Fruit fly (Drosophila melanogaster) whole organism, prepupa: Measurements from ENCODE around the gene CG7914.

Source experiments
- Blimp-1 ChIP-seq: fragments of 200-800 bp; sonication (Bioruptor generic); optimal IDR thresholded peaks from 3 replicates; lab custom pipeline; 2017; ENCODE audit warnings: missing biosample characterization, missing genetic modification characterization, mild to moderate bottlenecking, moderate library complexity, missing genetic modification reagents
- CG10631 ChIP-seq: fragments of 200-800 bp; sonication (Bioruptor generic); optimal IDR thresholded peaks from 2 replicates; lab custom pipeline; 2016; ENCODE audit warnings: missing biosample characterization, missing genetic modification characterization
- CG11294 ChIP-seq: fragments of 200-800 bp; sonication (Bioruptor generic); IDR thresholded peaks from 2 replicates; pipeline ENCODE4 v1.3.6; 2022; ENCODE audit warnings: missing biosample characterization, missing genetic modification characterization
- CG11762 ChIP-seq: fragments of 200-800 bp; sonication (Bioruptor generic); optimal IDR thresholded peaks from 3 replicates; lab custom pipeline; 2016; ENCODE audit warnings: missing biosample characterization, missing genetic modification characterization; ENCODE audit not compliant: insufficient read depth
- CG11902 ChIP-seq: fragments of 200-800 bp; sonication (Bioruptor generic); optimal IDR thresholded peaks from 3 replicates; lab custom pipeline; 2016; ENCODE audit warnings: missing biosample characterization, missing genetic modification characterization
- CG15336 ChIP-seq: fragments of 200-800 bp; sonication (Bioruptor generic); IDR thresholded peaks from 2 replicates; pipeline ENCODE4 v1.3.6; 2022; ENCODE audit warnings: missing biosample characterization, missing genetic modification characterization
- CG1621 ChIP-seq: fragments of 200-800 bp; sonication (Bioruptor generic); optimal IDR thresholded peaks from 3 replicates; lab custom pipeline; 2018; ENCODE audit warnings: missing biosample characterization, mild to moderate bottlenecking, missing genetic modification characterization
- CG16779 ChIP-seq: fragments of 200-800 bp; sonication (Bioruptor generic); optimal IDR thresholded peaks from 3 replicates; lab custom pipeline; 2017; ENCODE audit warnings: missing biosample characterization, mild to moderate bottlenecking, missing genetic modification characterization
- CG3032 ChIP-seq: fragments of 200-800 bp; optimal IDR thresholded peaks from 2 replicates; lab custom pipeline; 2019; ENCODE audit warnings: missing biosample characterization, mild to moderate bottlenecking, missing genetic modification characterization, moderate library complexity
- CG31627 ChIP-seq: fragments of 200-800 bp; sonication (Bioruptor generic); optimal IDR thresholded peaks from 3 replicates; lab custom pipeline; 2016; ENCODE audit warnings: missing biosample characterization, missing genetic modification characterization
- CG32006 ChIP-seq: fragments of 200-800 bp; sonication (Bioruptor generic); optimal IDR thresholded peaks from 3 replicates; lab custom pipeline; 2017; ENCODE audit warnings: missing biosample characterization, mild to moderate bottlenecking, missing genetic modification characterization
- CG34406 ChIP-seq: fragments of 200-800 bp; sonication (Bioruptor generic); optimal IDR thresholded peaks from 3 replicates; lab custom pipeline; 2016; ENCODE audit warnings: missing biosample characterization, missing genetic modification characterization
- CG3919 ChIP-seq: fragments of 200-800 bp; sonication (Bioruptor generic); optimal IDR thresholded peaks from 3 replicates; lab custom pipeline; 2016; ENCODE audit warnings: missing biosample characterization, missing genetic modification characterization
- CG4318 ChIP-seq: fragments of 200-800 bp; sonication (Bioruptor generic); optimal IDR thresholded peaks from 3 replicates; lab custom pipeline; 2017; ENCODE audit warnings: missing biosample characterization, mild to moderate bottlenecking, missing genetic modification characterization
- CG6163 ChIP-seq: fragments of 200-800 bp; sonication (Bioruptor generic); IDR thresholded peaks from 3 replicates; pipeline ENCODE4 v1.3.6; 2022; ENCODE audit warnings: missing biosample characterization, missing genetic modification characterization
- CG6276 ChIP-seq: fragments of 200-800 bp; sonication (Bioruptor generic); optimal IDR thresholded peaks from 2 replicates; lab custom pipeline; 2017; ENCODE audit warnings: missing biosample characterization, mild to moderate bottlenecking, missing genetic modification characterization
- CG6792 ChIP-seq: fragments of 200-800 bp; sonication (Bioruptor generic); optimal IDR thresholded peaks from 3 replicates; lab custom pipeline; 2016; ENCODE audit warnings: missing biosample characterization, missing genetic modification characterization
- CG6808 ChIP-seq: fragments of 200-800 bp; sonication (Bioruptor generic); optimal IDR thresholded peaks from 3 replicates; lab custom pipeline; 2017; ENCODE audit warnings: missing biosample characterization, missing genetic modification characterization, mild to moderate bottlenecking, moderate library complexity, missing genetic modification reagents
- CG7368 ChIP-seq: fragments of 200-800 bp; sonication (Bioruptor generic); optimal IDR thresholded peaks from 3 replicates; lab custom pipeline; 2016; ENCODE audit warnings: missing biosample characterization, missing genetic modification characterization
- CG8119 ChIP-seq: fragments of 200-800 bp; sonication (Bioruptor generic); IDR thresholded peaks from 3 replicates; pipeline ENCODE4 v1.3.6; 2022; ENCODE audit warnings: missing biosample characterization, missing genetic modification characterization
- CG8632 ChIP-seq: fragments of 200-800 bp; sonication (Bioruptor generic); optimal IDR thresholded peaks from 3 replicates; lab custom pipeline; 2016; ENCODE audit warnings: missing biosample characterization, missing genetic modification characterization
- CG9139 ChIP-seq: fragments of 200-800 bp; sonication (Bioruptor generic); optimal IDR thresholded peaks from 3 replicates; lab custom pipeline; 2017; ENCODE audit warnings: missing biosample characterization, mild to moderate bottlenecking, missing genetic modification characterization
- Eip75B ChIP-seq: fragments of 200-800 bp; sonication (Bioruptor generic); optimal IDR thresholded peaks from 3 replicates; lab custom pipeline; 2016; ENCODE audit warnings: missing biosample characterization, missing genetic modification characterization
- Ets96B ChIP-seq: fragments of 200-800 bp; optimal IDR thresholded peaks from 2 replicates; lab custom pipeline; 2019; ENCODE audit warnings: missing biosample characterization, mild to moderate bottlenecking, missing genetic modification characterization, moderate library complexity
- Gug ChIP-seq: fragments of 200-800 bp; sonication (Bioruptor generic); IDR thresholded peaks from 2 replicates; pipeline ENCODE4 v1.3.6; 2022; ENCODE audit warnings: missing biosample characterization, missing genetic modification characterization
- Hr38 ChIP-seq: sonication (Bioruptor generic); optimal IDR thresholded peaks from 2 replicates; lab custom pipeline; 2016; ENCODE audit warnings: missing biosample characterization, missing genetic modification characterization
- Hr39 ChIP-seq: fragments of 200-800 bp; sonication (Bioruptor generic); optimal IDR thresholded peaks from 2 replicates; lab custom pipeline; 2016; ENCODE audit warnings: missing biosample characterization, missing genetic modification characterization
- Hr4 ChIP-seq: fragments of 200-800 bp; sonication (Bioruptor generic); optimal IDR thresholded peaks from 3 replicates; lab custom pipeline; 2016; ENCODE audit warnings: missing biosample characterization, missing genetic modification characterization
- Lpt ChIP-seq: fragments of 200-800 bp; sonication (Bioruptor generic); optimal IDR thresholded peaks from 3 replicates; lab custom pipeline; 2016; ENCODE audit warnings: missing biosample characterization, missing genetic modification characterization
- Met ChIP-seq: fragments of 200-800 bp; sonication (Bioruptor generic); optimal IDR thresholded peaks from 3 replicates; lab custom pipeline; 2016; ENCODE audit warnings: missing biosample characterization, missing genetic modification characterization
- OdsH ChIP-seq: fragments of 200-800 bp; sonication (Bioruptor generic); optimal IDR thresholded peaks from 3 replicates; lab custom pipeline; 2016; ENCODE audit warnings: missing biosample characterization, missing genetic modification characterization
- Smox ChIP-seq: fragments of 200-800 bp; sonication (Bioruptor generic); optimal IDR thresholded peaks from 3 replicates; lab custom pipeline; 2016; ENCODE audit warnings: missing biosample characterization, missing genetic modification characterization
- Sox102F ChIP-seq: fragments of 200-800 bp; sonication (Bioruptor generic); optimal IDR thresholded peaks from 2 replicates; lab custom pipeline; 2016; ENCODE audit warnings: missing biosample characterization, mild to moderate bottlenecking, missing genetic modification characterization
- Sox14 ChIP-seq: fragments of 200-800 bp; sonication (Bioruptor generic); optimal IDR thresholded peaks from 3 replicates; lab custom pipeline; 2016; ENCODE audit warnings: missing biosample characterization, missing genetic modification characterization
- achi ChIP-seq: fragments of 200-800 bp; sonication (Bioruptor generic); optimal IDR thresholded peaks from 3 replicates; lab custom pipeline; 2016; ENCODE audit warnings: missing biosample characterization, missing genetic modification characterization
- cyc ChIP-seq: fragments of 200-800 bp; sonication (Bioruptor generic); optimal IDR thresholded peaks from 3 replicates; lab custom pipeline; 2016; ENCODE audit warnings: missing biosample characterization, missing genetic modification characterization
- dac ChIP-seq: fragments of 200-800 bp; sonication (Bioruptor generic); optimal IDR thresholded peaks from 2 replicates; lab custom pipeline; 2017; ENCODE audit warnings: missing biosample characterization, mild to moderate bottlenecking, missing genetic modification characterization
- dsx ChIP-seq: fragments of 200-800 bp; optimal IDR thresholded peaks from 3 replicates; lab custom pipeline; 2019; ENCODE audit warnings: missing biosample characterization, mild to moderate bottlenecking, missing genetic modification characterization, moderate library complexity; ENCODE audit not compliant: poor library complexity, severe bottlenecking
- esn ChIP-seq: fragments of 200-800 bp; sonication (Bioruptor generic); optimal IDR thresholded peaks from 2 replicates; lab custom pipeline; 2016; ENCODE audit warnings: missing biosample characterization, mild to moderate bottlenecking, missing genetic modification characterization, moderate library complexity
- fd59A ChIP-seq: fragments of 200-800 bp; sonication (Bioruptor generic); optimal IDR thresholded peaks from 2 replicates; lab custom pipeline; 2017; ENCODE audit warnings: missing biosample characterization, mild to moderate bottlenecking, missing genetic modification characterization, missing genetic modification reagents
- fd85E ChIP-seq: fragments of 200-800 bp; sonication (Bioruptor generic); optimal IDR thresholded peaks from 3 replicates; lab custom pipeline; 2016; ENCODE audit warnings: missing biosample characterization, missing genetic modification characterization
- fkh ChIP-seq: fragments of 200-800 bp; sonication (Bioruptor generic); optimal IDR thresholded peaks from 3 replicates; lab custom pipeline; 2017; ENCODE audit warnings: missing biosample characterization, mild to moderate bottlenecking, missing genetic modification characterization, moderate library complexity
- net ChIP-seq: fragments of 200-800 bp; sonication (Bioruptor generic); optimal IDR thresholded peaks from 3 replicates; lab custom pipeline; 2016; ENCODE audit warnings: missing biosample characterization, missing genetic modification characterization
- pdm3 ChIP-seq: fragments of 200-800 bp; sonication (Bioruptor generic); optimal IDR thresholded peaks from 3 replicates; lab custom pipeline; 2016; ENCODE audit warnings: missing biosample characterization, missing genetic modification characterization
- svp ChIP-seq: fragments of 200-800 bp; sonication (Bioruptor generic); peaks from one replicate; lab custom pipeline; 2016; ENCODE audit warnings: missing biosample characterization, missing genetic modification characterization
- topi ChIP-seq: fragments of 200-800 bp; sonication (Bioruptor generic); optimal IDR thresholded peaks from 3 replicates; lab custom pipeline; 2016; ENCODE audit warnings: missing biosample characterization, missing genetic modification characterization
- vri ChIP-seq: fragments of 200-800 bp; sonication (Bioruptor generic); optimal IDR thresholded peaks from 3 replicates; lab custom pipeline; 2016; ENCODE audit warnings: missing biosample characterization, mild to moderate bottlenecking, missing genetic modification characterization

CG7914 gene

DNA sequence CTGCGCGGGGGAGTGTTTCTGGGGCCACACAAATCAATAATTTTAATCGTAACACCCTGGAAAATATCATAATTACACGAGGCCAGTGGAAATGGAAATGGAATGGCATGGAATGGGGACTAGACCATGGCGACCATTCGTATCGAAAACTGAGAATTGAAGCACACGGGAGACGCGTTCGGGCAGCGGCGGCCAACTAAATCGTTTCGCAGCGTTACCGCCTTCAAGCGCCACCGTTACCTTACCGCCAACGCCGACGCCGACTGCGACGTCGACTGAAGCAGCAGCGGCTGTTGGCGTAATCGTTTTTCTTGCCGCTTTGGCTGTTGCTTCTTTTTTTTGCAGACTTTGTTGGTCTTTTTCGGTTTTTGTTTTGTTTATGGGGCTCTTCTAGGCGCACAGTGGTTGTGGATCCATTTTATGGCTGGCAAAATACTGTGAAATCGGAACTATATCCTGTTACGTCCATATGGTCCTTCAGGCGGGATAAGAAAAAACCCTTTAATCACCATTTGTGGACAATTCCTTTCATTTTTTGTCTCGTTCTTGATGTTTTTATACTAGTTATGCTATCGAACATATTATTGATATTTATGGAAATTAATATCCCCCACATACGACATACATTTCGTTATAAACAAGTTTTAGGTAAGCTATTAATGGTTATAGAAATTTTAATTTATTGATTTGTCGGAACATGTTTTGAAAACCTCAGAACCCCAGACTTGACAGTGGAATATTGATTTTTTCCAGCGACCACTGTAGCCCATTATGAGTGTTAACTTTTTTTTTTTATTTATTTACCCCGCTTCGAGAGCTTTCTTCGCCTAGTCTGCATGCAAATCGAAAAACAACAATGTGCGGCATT, 27.9 kb downstream of the CG7914 start (continued):
- TF ChIP-seq cyc (GFP tag; lab: Kevin White, UChicago): no peak
- TF ChIP-seq Hr39 (GFP tag; lab: Kevin White, UChicago): peak; percentile 7
- TF ChIP-seq CG3919 (GFP tag; lab: Kevin White, UChicago): no peak
- TF ChIP-seq CG34406 (GFP tag; lab: Kevin White, UChicago): no peak
- TF ChIP-seq Ets96B (tag; lab: Kevin White, UChicago): peak; percentile 23
- no peak for TF ChIP-seq achi (GFP tag; lab: Kevin White, UChicago)
- no peak for TF ChIP-seq net (GFP tag; lab: Kevin White, UChicago)
- peak; percentile 78; the same call in 2 of the 3 replicates for TF ChIP-seq CG6163 (GFP tag; lab: Robert Waterston, UW)
- TF ChIP-seq CG6276 (GFP tag; lab: Kevin White, UChicago): peak; percentile 40
- no peak for TF ChIP-seq CG7368 (GFP tag; lab: Kevin White, UChicago)
- TF ChIP-seq CG31627: no peak
- TF ChIP-seq Blimp-1 (GFP tag; lab: Kevin White, UChicago): no peak
- TF ChIP-seq CG4318 (GFP tag; lab: Kevin White, UChicago): peak; percentile 21
- no peak for TF ChIP-seq Hr4 (GFP tag; lab: Kevin White, UChicago)
- TF ChIP-seq dsx (GFP tag; lab: Kevin White, UChicago): peak; percentile 49
- TF ChIP-seq fd85E: no peak
- TF ChIP-seq Gug (GFP tag; lab: Robert Waterston, UW): no peak

DNA sequence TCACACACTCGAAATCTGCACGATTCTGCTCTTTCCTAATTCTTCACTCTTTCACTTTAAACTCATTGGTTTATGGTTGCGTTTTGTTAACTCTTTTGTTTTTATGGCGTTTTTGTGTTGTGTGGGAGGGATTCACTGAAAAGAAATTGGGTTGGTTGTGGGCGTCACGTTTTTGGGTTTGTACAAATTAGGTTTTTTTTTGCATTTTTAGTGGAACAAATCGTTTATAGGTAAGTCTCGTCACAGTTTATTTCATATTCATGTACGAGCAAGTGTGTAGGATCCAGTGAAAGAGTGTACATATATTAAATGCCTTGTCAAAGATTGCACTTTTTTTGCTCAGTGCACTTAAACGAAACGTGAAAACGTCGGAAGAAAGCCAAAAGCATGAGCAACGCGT, 28.5 kb downstream of the CG7914 start:
- TF ChIP-seq net (GFP tag; lab: Kevin White, UChicago): peak; percentile 22
- TF ChIP-seq CG11902 (GFP tag; lab: Kevin White, UChicago): peak; percentile 18
- peak; percentile 19 for TF ChIP-seq CG4318 (GFP tag; lab: Kevin White, UChicago)
- no peak for TF ChIP-seq fd59A
- no peak for TF ChIP-seq CG6808 (GFP tag; lab: Kevin White, UChicago)
- peak; percentile 88 for TF ChIP-seq svp (GFP tag; lab: Kevin White, UChicago)
- TF ChIP-seq Eip75B (GFP tag; lab: Kevin White, UChicago): peak; percentile 40
- TF ChIP-seq CG6276 (GFP tag; lab: Kevin White, UChicago): no peak
- peak; percentile 24 for TF ChIP-seq achi (GFP tag; lab: Kevin White, UChicago)
- TF ChIP-seq CG6792 (GFP tag; lab: Kevin White, UChicago): peak; percentile 53
- peak; percentile 46 for TF ChIP-seq CG10631
- TF ChIP-seq topi: peak; percentile 62
- no peak for TF ChIP-seq CG11762
- TF ChIP-seq dac (GFP tag; lab: Kevin White, UChicago): no peak
- no peak for TF ChIP-seq CG8119 (GFP tag; lab: Robert Waterston, UW)
- peak; percentile 68 for TF ChIP-seq Sox102F (GFP tag; lab: Kevin White, UChicago)
- no peak for TF ChIP-seq CG1621 (tag; lab: Kevin White, UChicago)
- peak; percentile 55 for TF ChIP-seq CG34406 (GFP tag; lab: Kevin White, UChicago)
- TF ChIP-seq CG16779 (tag; lab: Kevin White, UChicago): no peak
- no peak for TF ChIP-seq fkh (GFP tag; lab: Kevin White, UChicago)
- TF ChIP-seq esn: peak; percentile 79
- TF ChIP-seq CG3032 (tag; lab: Kevin White, UChicago): no peak
- peak; percentile 75 for TF ChIP-seq Met (GFP tag; lab: Kevin White, UChicago)
- peak; percentile 41 for TF ChIP-seq CG32006
- no peak for TF ChIP-seq Ets96B (tag; lab: Kevin White, UChicago)
- peak; percentile 44 for TF ChIP-seq pdm3 (GFP tag; lab: Kevin White, UChicago)
- no peak for TF ChIP-seq CG15336 (GFP tag; lab: Robert Waterston, UW)
- TF ChIP-seq Hr4 (GFP tag; lab: Kevin White, UChicago): peak; percentile 39
- no peak for TF ChIP-seq CG11294 (GFP tag; lab: Robert Waterston, UW)
- TF ChIP-seq CG8632 (GFP tag; lab: Kevin White, UChicago): peak; percentile 27
- no peak for TF ChIP-seq Lpt (GFP tag; lab: Kevin White, UChicago)
- TF ChIP-seq Gug (GFP tag; lab: Robert Waterston, UW): no peak
- peak; percentile 49 for TF ChIP-seq Sox14 (GFP tag; lab: Kevin White, UChicago)
- TF ChIP-seq cyc (GFP tag; lab: Kevin White, UChicago): peak; percentile 52
- TF ChIP-seq Hr38 (GFP tag; lab: Kevin White, UChicago): no peak
- peak; percentile 58 for TF ChIP-seq vri (GFP tag; lab: Kevin White, UChicago)
- no peak for TF ChIP-seq CG9139 (GFP tag; lab: Kevin White, UChicago)
- TF ChIP-seq OdsH (GFP tag; lab: Kevin White, UChicago): peak; percentile 48
- TF ChIP-seq CG6163 (GFP tag; lab: Robert Waterston, UW): no peak
- peak; percentile 74 for TF ChIP-seq Smox (GFP tag; lab: Kevin White, UChicago)
- peak; percentile 80 for TF ChIP-seq CG31627
